Fruit fly (Drosophila melanogaster) whole organism, embryonic: ENCODE results near the gene Pss.
A peak's percentile ranks its signal among the peaks of the same experiment; 100 is the strongest.

ENCODE experiments used
- CG10565 ChIP-seq: fragments of 200-800 bp; sonication (Bioruptor generic); optimal IDR thresholded peaks from 3 replicates; lab custom pipeline; 2016; ENCODE audit warnings: missing biosample characterization, mild to moderate bottlenecking, missing genetic modification characterization
- CG12659 ChIP-seq: fragments of 200-800 bp; sonication (Bioruptor generic); optimal IDR thresholded peaks from 3 replicates; lab custom pipeline; 2017; ENCODE audit warnings: mild to moderate bottlenecking, missing biosample characterization, missing genetic modification reagents, missing genetic modification characterization
- CG13424 ChIP-seq: fragments of 200-800 bp; sonication (Bioruptor generic); optimal IDR thresholded peaks from 2 replicates; lab custom pipeline; 2019; ENCODE audit warnings: missing biosample characterization, mild to moderate bottlenecking, missing genetic modification characterization, moderate library complexity
- CG1529 ChIP-seq: fragments of 200-800 bp; sonication (Bioruptor generic); optimal IDR thresholded peaks from 3 replicates; lab custom pipeline; 2018; ENCODE audit warnings: missing biosample characterization, missing genetic modification characterization
- CG1647 ChIP-seq: fragments of 200-800 bp; sonication (Bioruptor generic); optimal IDR thresholded peaks from 3 replicates; lab custom pipeline; 2016; ENCODE audit warnings: missing biosample characterization, missing genetic modification characterization
- CG16863 ChIP-seq: fragments of 200-800 bp; sonication (Bioruptor generic); optimal IDR thresholded peaks from 3 replicates; lab custom pipeline; 2016; ENCODE audit warnings: missing biosample characterization, missing genetic modification characterization
- CG18011 ChIP-seq: fragments of 200-800 bp; sonication (Bioruptor generic); optimal IDR thresholded peaks from 2 replicates; lab custom pipeline; 2017; ENCODE audit warnings: missing biosample characterization, missing genetic modification characterization, mild to moderate bottlenecking, moderate library complexity, missing genotype
- CG2116 ChIP-seq: fragments of 200-800 bp; sonication (Bioruptor generic); optimal IDR thresholded peaks from 3 replicates; lab custom pipeline; 2018; ENCODE audit warnings: missing biosample characterization, mild to moderate bottlenecking, missing genetic modification characterization
- CG2129 ChIP-seq: fragments of 200-800 bp; sonication (Bioruptor generic); IDR thresholded peaks from 2 replicates; pipeline ENCODE4 v1.3.6; 2022; ENCODE audit warnings: missing biosample characterization, missing genetic modification characterization; ENCODE audit not compliant: partially characterized antibody
- CG2889 ChIP-seq: fragments of 200-800 bp; sonication (Bioruptor generic); IDR thresholded peaks from 3 replicates; pipeline ENCODE4 v1.3.6; 2022; ENCODE audit warnings: missing biosample characterization, missing genetic modification characterization
- CG33213 ChIP-seq: fragments of 200-800 bp; sonication (Bioruptor generic); optimal IDR thresholded peaks from 3 replicates; lab custom pipeline; 2016; ENCODE audit warnings: missing biosample characterization, missing genetic modification characterization
- CG4707 ChIP-seq: fragments of 200-800 bp; sonication (Bioruptor generic); optimal IDR thresholded peaks from 2 replicates; lab custom pipeline; 2018; ENCODE audit warnings: missing biosample characterization, mild to moderate bottlenecking, missing genetic modification characterization, moderate library complexity
- CG4820 ChIP-seq: fragments of 200-800 bp; sonication (Bioruptor generic); optimal IDR thresholded peaks from 3 replicates; lab custom pipeline; 2016; ENCODE audit warnings: missing biosample characterization, missing genetic modification characterization
- CG5245 ChIP-seq: fragments of 200-800 bp; sonication (Bioruptor generic); optimal IDR thresholded peaks from 3 replicates; lab custom pipeline; 2016; ENCODE audit warnings: missing biosample characterization, missing genetic modification characterization
- CG6854 ChIP-seq: fragments of 200-800 bp; sonication (Bioruptor generic); optimal IDR thresholded peaks from 3 replicates; lab custom pipeline; 2017; ENCODE audit warnings: missing biosample characterization, mild to moderate bottlenecking, missing genetic modification characterization
- CG7928 ChIP-seq: fragments of 200-800 bp; sonication (Bioruptor generic); optimal IDR thresholded peaks from 2 replicates; lab custom pipeline; 2017; ENCODE audit warnings: missing biosample characterization, mild to moderate bottlenecking, missing genetic modification characterization
- CG8388 ChIP-seq: fragments of 200-800 bp; sonication (Bioruptor generic); optimal IDR thresholded peaks from 2 replicates; lab custom pipeline; 2019; ENCODE audit warnings: missing biosample characterization, mild to moderate bottlenecking, missing genetic modification characterization, moderate library complexity
- Dbx ChIP-seq: fragments of 200-800 bp; sonication (Bioruptor generic); IDR thresholded peaks from 3 replicates; pipeline ENCODE4 v1.3.6; 2022; ENCODE audit warnings: missing biosample characterization, missing genetic modification characterization
- Dip2 ChIP-seq: fragments of 200-800 bp; sonication (Bioruptor generic); IDR thresholded peaks from 2 replicates; pipeline ENCODE4 v1.3.6; 2022; ENCODE audit warnings: missing biosample characterization, missing genetic modification characterization
- Doc3 ChIP-seq: fragments of 200-800 bp; sonication (Bioruptor generic); IDR thresholded peaks from 3 replicates; pipeline ENCODE4 v1.3.6; 2022; ENCODE audit warnings: missing biosample characterization, missing genetic modification characterization; ENCODE audit not compliant: partially characterized antibody
- Eip74EF ChIP-seq, 2 experiments: fragments of 200-800 bp in 1 of 2; fragments of >200 bp in 1 of 2; sonication (Bioruptor generic) in 1 of 2; optimal IDR thresholded peaks; 2 replicates each; lab custom pipeline; 2017 to 2019; ENCODE audit warnings: missing biosample characterization in 2 of 2, missing genetic modification characterization in 2 of 2, mild to moderate bottlenecking in 1 of 2, moderate library complexity in 1 of 2
- Elba2 ChIP-seq: fragments of 200-800 bp; sonication (Bioruptor generic); optimal IDR thresholded peaks from 3 replicates; lab custom pipeline; 2016; ENCODE audit warnings: missing biosample characterization, missing genetic modification characterization
- HLHmδ ChIP-seq: fragments of 200-800 bp; sonication (Bioruptor generic); optimal IDR thresholded peaks from 2 replicates; lab custom pipeline; 2018; ENCODE audit warnings: missing biosample characterization, mild to moderate bottlenecking, missing genetic modification characterization, moderate library complexity
- Hand ChIP-seq: fragments of 200-800 bp; sonication (Bioruptor generic); optimal IDR thresholded peaks from 2 replicates; lab custom pipeline; 2017; ENCODE audit warnings: mild to moderate bottlenecking, missing biosample characterization, missing genetic modification reagents, missing genetic modification characterization
- HmgD ChIP-seq: fragments of 200-800 bp; sonication (Bioruptor generic); optimal IDR thresholded peaks from 3 replicates; lab custom pipeline; 2016; ENCODE audit warnings: missing biosample characterization, missing genetic modification characterization
- Lhr ChIP-seq: fragments of 200-800 bp; sonication (Bioruptor generic); optimal IDR thresholded peaks from 3 replicates; lab custom pipeline; 2017; ENCODE audit warnings: mild to moderate bottlenecking, missing biosample characterization, missing genetic modification reagents, missing genetic modification characterization
- Opbp ChIP-seq: fragments of 200-800 bp; sonication (Bioruptor generic); IDR thresholded peaks from 3 replicates; pipeline ENCODE4 v1.3.6; 2022; ENCODE audit warnings: missing biosample characterization, missing genetic modification characterization; ENCODE audit not compliant: partially characterized antibody
- Sin3A ChIP-seq: fragments of >200 bp; optimal IDR thresholded peaks from 2 replicates; lab custom pipeline; 2018
- ase ChIP-seq: fragments of 200-800 bp; sonication (Bioruptor generic); IDR thresholded peaks from 3 replicates; pipeline ENCODE4 v1.3.6; 2022; ENCODE audit warnings: missing biosample characterization, missing genetic modification characterization
- chif ChIP-seq, 2 experiments: fragments of 200-800 bp; sonication (Bioruptor generic); optimal IDR thresholded peaks; 3 replicates each; lab custom pipeline; 2016; ENCODE audit warnings: missing biosample characterization in 2 of 2, missing genetic modification characterization in 2 of 2
- chm ChIP-seq: fragments of 200-800 bp; sonication (Bioruptor generic); IDR thresholded peaks from 2 replicates; pipeline ENCODE4 v1.3.6; 2022; ENCODE audit warnings: missing biosample characterization, missing genetic modification characterization
- dmrt11E ChIP-seq: fragments of 200-800 bp; sonication (Bioruptor generic); optimal IDR thresholded peaks from 3 replicates; lab custom pipeline; 2018; ENCODE audit warnings: missing biosample characterization, mild to moderate bottlenecking, missing genetic modification characterization, moderate library complexity
- ems ChIP-seq: fragments of 200-800 bp; sonication (Bioruptor generic); optimal IDR thresholded peaks from 3 replicates; lab custom pipeline; 2016; ENCODE audit warnings: missing biosample characterization, missing genetic modification characterization
- exex ChIP-seq: fragments of 200-800 bp; sonication (Bioruptor generic); optimal IDR thresholded peaks from 4 replicates; lab custom pipeline; 2018; ENCODE audit warnings: missing biosample characterization, mild to moderate bottlenecking, missing genetic modification characterization, moderate library complexity
- fd102C ChIP-seq: fragments of 200-800 bp; sonication (Bioruptor generic); optimal IDR thresholded peaks from 2 replicates; lab custom pipeline; 2018; ENCODE audit warnings: missing biosample characterization, mild to moderate bottlenecking, missing genetic modification characterization, moderate library complexity
- fd64A ChIP-seq: fragments of 200-800 bp; sonication (Bioruptor generic); optimal IDR thresholded peaks from 3 replicates; lab custom pipeline; 2018; ENCODE audit warnings: missing biosample characterization, mild to moderate bottlenecking, missing genetic modification characterization
- gem ChIP-seq: fragments of 200-800 bp; sonication (Bioruptor generic); optimal IDR thresholded peaks from 2 replicates; lab custom pipeline; 2019; ENCODE audit warnings: missing biosample characterization, mild to moderate bottlenecking, missing genetic modification characterization, moderate library complexity
- grau ChIP-seq: fragments of 200-800 bp; optimal IDR thresholded peaks from 3 replicates; lab custom pipeline; 2019; ENCODE audit warnings: missing biosample characterization, mild to moderate bottlenecking, missing genetic modification characterization, moderate library complexity
- jigr1 ChIP-seq: fragments of 200-800 bp; sonication (Bioruptor generic); IDR thresholded peaks from 3 replicates; pipeline ENCODE4 v1.3.6; 2022; ENCODE audit warnings: missing biosample characterization, missing genetic modification characterization
- klu ChIP-seq: fragments of 200-800 bp; sonication (Bioruptor generic); IDR thresholded peaks from 2 replicates; pipeline ENCODE4 v1.3.6; 2022; ENCODE audit warnings: missing biosample characterization, missing genetic modification characterization
- lbe ChIP-seq: fragments of 200-800 bp; sonication (Bioruptor generic); optimal IDR thresholded peaks from 2 replicates; lab custom pipeline; 2016; ENCODE audit warnings: missing biosample characterization, mild to moderate bottlenecking, missing genetic modification characterization
- lilli ChIP-seq: fragments of 200-800 bp; sonication (Bioruptor generic); optimal IDR thresholded peaks from 3 replicates; lab custom pipeline; 2016; ENCODE audit warnings: missing biosample characterization, missing genetic modification characterization
- pb ChIP-seq: fragments of 200-800 bp; sonication (Bioruptor generic); optimal IDR thresholded peaks from 3 replicates; lab custom pipeline; 2016; ENCODE audit warnings: missing biosample characterization, missing genetic modification characterization
- pfk ChIP-seq: fragments of 200-800 bp; sonication (Bioruptor generic); optimal IDR thresholded peaks from 2 replicates; lab custom pipeline; 2018; ENCODE audit warnings: missing biosample characterization, mild to moderate bottlenecking, missing genetic modification characterization, moderate library complexity
- row ChIP-seq: fragments of 200-800 bp; sonication (Bioruptor generic); IDR thresholded peaks from 3 replicates; pipeline ENCODE4 v1.3.6; 2022; ENCODE audit warnings: missing biosample characterization, missing genetic modification characterization
- run ChIP-seq: fragments of 200-800 bp; sonication (Bioruptor generic); optimal IDR thresholded peaks from 3 replicates; lab custom pipeline; 2018; ENCODE audit warnings: missing biosample characterization, mild to moderate bottlenecking, missing genetic modification characterization
- slbo ChIP-seq: fragments of 200-800 bp; sonication (Bioruptor generic); IDR thresholded peaks from 2 replicates; pipeline ENCODE4 v1.3.6; 2022; ENCODE audit warnings: missing biosample characterization, missing genetic modification characterization
- so ChIP-seq: fragments of 200-800 bp; sonication (Bioruptor generic); IDR thresholded peaks from 3 replicates; pipeline ENCODE4 v1.3.6; 2022; ENCODE audit warnings: missing biosample characterization, missing genetic modification characterization
- sqz ChIP-seq: fragments of 200-800 bp; sonication (Bioruptor generic); optimal IDR thresholded peaks from 3 replicates; lab custom pipeline; 2018; ENCODE audit warnings: missing biosample characterization, mild to moderate bottlenecking, missing genetic modification characterization
- tll ChIP-seq, 2 experiments: fragments of 200-800 bp in 1 of 2; fragments of >200 bp in 1 of 2; sonication (Bioruptor generic) in 1 of 2; optimal IDR thresholded peaks; 2 replicates each; lab custom pipeline; 2017 to 2019; ENCODE audit warnings: missing biosample characterization in 2 of 2, missing genetic modification characterization in 2 of 2, mild to moderate bottlenecking in 1 of 2, moderate library complexity in 1 of 2
- wdn ChIP-seq: fragments of 200-800 bp; sonication (Bioruptor generic); IDR thresholded peaks from 2 replicates; pipeline ENCODE4 v1.3.6; 2022; ENCODE audit warnings: missing biosample characterization, missing genetic modification characterization

Pss gene

DNA sequence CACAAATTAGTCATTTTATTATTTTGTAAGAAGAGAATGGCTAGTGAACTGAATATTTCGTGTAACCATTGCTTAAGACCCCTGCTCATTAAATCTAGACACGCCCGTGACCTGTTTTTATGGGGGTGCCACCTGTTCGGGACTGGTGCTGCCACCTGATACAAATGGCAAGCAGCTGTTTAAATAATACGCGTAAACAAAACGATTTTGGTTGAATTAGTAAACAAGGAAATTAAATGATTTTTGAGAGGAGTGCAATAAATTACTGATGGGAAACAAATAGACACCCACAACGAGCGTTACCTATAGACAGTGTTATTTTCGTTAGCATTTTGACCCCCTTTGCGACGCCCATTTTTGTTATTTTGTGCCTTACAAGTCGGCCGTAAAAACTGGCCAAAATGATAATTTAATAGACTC, 51.2 kb downstream of the Pss start (continued):
- peak; percentile 94 for TF ChIP-seq lilli (GFP tag; lab: Kevin White, UChicago)
- TF ChIP-seq exex (tag; lab: Kevin White, UChicago), result peak; percentile 64
- no peak for TF ChIP-seq chm
- TF ChIP-seq ase, result no peak
- TF ChIP-seq CG10565 (GFP tag; lab: Kevin White, UChicago), result no peak
- TF ChIP-seq CG5245, result peak; percentile 81
- TF ChIP-seq CG2129, result no peak
- no peak for TF ChIP-seq wdn (GFP tag; lab: Robert Waterston, UW)
- peak; percentile 92 for TF ChIP-seq CG12659
- TF ChIP-seq Hand, result peak; percentile 76
- TF ChIP-seq CG13424 (tag; lab: Kevin White, UChicago), result peak; percentile 89
- peak; percentile 74 for TF ChIP-seq CG4820 (GFP tag; lab: Kevin White, UChicago)
- peak; percentile 45 for TF ChIP-seq HLHmδ (GFP tag; lab: Kevin White, UChicago)
- TF ChIP-seq CG2116 (GFP tag; lab: Kevin White, UChicago), result peak; percentile 64
- TF ChIP-seq CG1529, result peak; percentile 73
- peak; percentile 71 for TF ChIP-seq lbe (GFP tag; lab: Kevin White, UChicago)
- TF ChIP-seq CG1647, result peak; percentile 85
- TF ChIP-seq fd64A (GFP tag; lab: Kevin White, UChicago), result peak; percentile 41
- TF ChIP-seq CG7928, result peak; percentile 60
- TF ChIP-seq run, result peak; percentile 49
- no peak for TF ChIP-seq fd102C (GFP tag; lab: Kevin White, UChicago)
- peak; percentile 78 for TF ChIP-seq CG8388 (GFP tag; lab: Kevin White, UChicago)
- TF ChIP-seq Dip2 (GFP tag; lab: Robert Waterston, UW), result no peak
- TF ChIP-seq tll (GFP tag; optimal IDR thresholded peaks at IDR 0.05; lab: Kevin White, UChicago), result no peak
- peak; percentile 52 for TF ChIP-seq dmrt11E (tag; lab: Kevin White, UChicago)
- no peak for TF ChIP-seq so (GFP tag; lab: Robert Waterston, UW)
- TF ChIP-seq pb (GFP tag; lab: Kevin White, UChicago), result peak; percentile 83
- no peak for TF ChIP-seq row
- TF ChIP-seq Doc3 (GFP tag; lab: Robert Waterston, UW), result no peak
- TF ChIP-seq CG6854 (GFP tag; lab: Kevin White, UChicago), result peak; percentile 76
- TF ChIP-seq CG18011 (GFP tag; lab: Kevin White, UChicago), result peak; percentile 76
- peak in 1 of 2 experiments; percentile 76 for TF ChIP-seq Eip74EF (GFP tag; optimal IDR thresholded peaks at IDR 0.05; lab: Kevin White, UChicago)
- TF ChIP-seq jigr1, result no peak
- TF ChIP-seq Dbx (GFP tag; lab: Robert Waterston, UW), result no peak
- peak; percentile 92 for TF ChIP-seq gem (tag; lab: Kevin White, UChicago)
- peak; percentile 77 for TF ChIP-seq HmgD (GFP tag; lab: Kevin White, UChicago)
- peak; percentile 83 for TF ChIP-seq CG16863 (GFP tag; lab: Kevin White, UChicago)
- peak; percentile 84 for TF ChIP-seq sqz (GFP tag; lab: Kevin White, UChicago)
- peak; percentile 60 for TF ChIP-seq pfk (GFP tag; lab: Kevin White, UChicago)
- TF ChIP-seq CG4707 (GFP tag; lab: Kevin White, UChicago), result peak; percentile 56
- no peak for TF ChIP-seq Opbp (GFP tag; lab: Robert Waterston, UW)
- peak; percentile 63 to 75 for TF ChIP-seq chif (GFP tag; optimal IDR thresholded peaks at IDR 0.05; lab: Kevin White, UChicago)
- no peak for TF ChIP-seq CG2889
- peak; percentile 85 for TF ChIP-seq grau (tag; lab: Kevin White, UChicago)
- peak; percentile 36 for TF ChIP-seq Elba2
- peak; percentile 82 for TF ChIP-seq CG33213 (GFP tag; lab: Kevin White, UChicago)
- TF ChIP-seq ems (GFP tag; lab: Kevin White, UChicago), result peak; percentile 74
- no peak for TF ChIP-seq klu
- TF ChIP-seq slbo (GFP tag; lab: Robert Waterston, UW), result no peak
- TF ChIP-seq Sin3A (lab: Kevin White, UChicago), result peak; percentile 35
- TF ChIP-seq Lhr (GFP tag; lab: Kevin White, UChicago), result peak; percentile 38
